Fruit fly (Drosophila melanogaster) whole organism, prepupa: Measurements from ENCODE around the gene COX7AL2.

Experiments
- Blimp-1 ChIP-seq: fragments of 200-800 bp; sonication (Bioruptor generic); optimal IDR thresholded peaks from 3 replicates; lab custom pipeline; 2017; ENCODE audit warnings: missing biosample characterization, missing genetic modification characterization, mild to moderate bottlenecking, moderate library complexity, missing genetic modification reagents
- CG1621 ChIP-seq: fragments of 200-800 bp; sonication (Bioruptor generic); optimal IDR thresholded peaks from 3 replicates; lab custom pipeline; 2018; ENCODE audit warnings: missing biosample characterization, mild to moderate bottlenecking, missing genetic modification characterization
- CG31627 ChIP-seq: fragments of 200-800 bp; sonication (Bioruptor generic); optimal IDR thresholded peaks from 3 replicates; lab custom pipeline; 2016; ENCODE audit warnings: missing biosample characterization, missing genetic modification characterization
- CG7368 ChIP-seq: fragments of 200-800 bp; sonication (Bioruptor generic); optimal IDR thresholded peaks from 3 replicates; lab custom pipeline; 2016; ENCODE audit warnings: missing biosample characterization, missing genetic modification characterization
- CG9139 ChIP-seq: fragments of 200-800 bp; sonication (Bioruptor generic); optimal IDR thresholded peaks from 3 replicates; lab custom pipeline; 2017; ENCODE audit warnings: missing biosample characterization, mild to moderate bottlenecking, missing genetic modification characterization
- OdsH ChIP-seq: fragments of 200-800 bp; sonication (Bioruptor generic); optimal IDR thresholded peaks from 3 replicates; lab custom pipeline; 2016; ENCODE audit warnings: missing biosample characterization, missing genetic modification characterization
- dsx ChIP-seq: fragments of 200-800 bp; optimal IDR thresholded peaks from 3 replicates; lab custom pipeline; 2019; ENCODE audit warnings: missing biosample characterization, mild to moderate bottlenecking, missing genetic modification characterization, moderate library complexity; ENCODE audit not compliant: poor library complexity, severe bottlenecking
- eg ChIP-seq: fragments of 200-800 bp; sonication (Bioruptor generic); IDR thresholded peaks from 3 replicates; pipeline ENCODE4 v1.3.6; 2022; ENCODE audit warnings: missing biosample characterization, missing genetic modification characterization

- TF ChIP-seq Blimp-1 (GFP tag; lab: Kevin White, UChicago): no peak
- no peak for TF ChIP-seq CG1621 (tag; lab: Kevin White, UChicago)
- no peak for TF ChIP-seq eg (GFP tag; lab: Robert Waterston, UW)
- TF ChIP-seq CG31627 (GFP tag; lab: Kevin White, UChicago): no peak
- no peak for TF ChIP-seq OdsH (GFP tag; lab: Kevin White, UChicago)
- TF ChIP-seq CG7368: no peak
- no peak for TF ChIP-seq dsx (GFP tag; lab: Kevin White, UChicago)
- TF ChIP-seq CG9139 (GFP tag; lab: Kevin White, UChicago): no peak
Measured at dm6 chr2L:2206066-2206465, 8.4 kb upstream of the COX7AL2 start, which contains the start of gene CG31668.
